Fruit fly (Drosophila melanogaster) whole organism, prepupa: ENCODE results near the gene Sry-alpha.

Experiments
- Blimp-1 ChIP-seq: fragments of 200-800 bp; sonication (Bioruptor generic); optimal IDR thresholded peaks from 3 replicates; lab custom pipeline; 2017; ENCODE audit warnings: missing biosample characterization, missing genetic modification characterization, mild to moderate bottlenecking, moderate library complexity, missing genetic modification reagents
- CG10669 ChIP-seq: fragments of 200-800 bp; sonication (Bioruptor generic); optimal IDR thresholded peaks from 3 replicates; lab custom pipeline; 2018; ENCODE audit warnings: missing biosample characterization, mild to moderate bottlenecking, missing genetic modification characterization, moderate library complexity
- CG11294 ChIP-seq: fragments of 200-800 bp; sonication (Bioruptor generic); IDR thresholded peaks from 2 replicates; pipeline ENCODE4 v1.3.6; 2022; ENCODE audit warnings: missing biosample characterization, missing genetic modification characterization
- CG11762 ChIP-seq: fragments of 200-800 bp; sonication (Bioruptor generic); optimal IDR thresholded peaks from 3 replicates; lab custom pipeline; 2016; ENCODE audit warnings: missing biosample characterization, missing genetic modification characterization; ENCODE audit not compliant: insufficient read depth
- CG11902 ChIP-seq: fragments of 200-800 bp; sonication (Bioruptor generic); optimal IDR thresholded peaks from 3 replicates; lab custom pipeline; 2016; ENCODE audit warnings: missing biosample characterization, missing genetic modification characterization
- CG15336 ChIP-seq: fragments of 200-800 bp; sonication (Bioruptor generic); IDR thresholded peaks from 2 replicates; pipeline ENCODE4 v1.3.6; 2022; ENCODE audit warnings: missing biosample characterization, missing genetic modification characterization
- CG1621 ChIP-seq: fragments of 200-800 bp; sonication (Bioruptor generic); optimal IDR thresholded peaks from 3 replicates; lab custom pipeline; 2018; ENCODE audit warnings: missing biosample characterization, mild to moderate bottlenecking, missing genetic modification characterization
- CG3032 ChIP-seq: fragments of 200-800 bp; optimal IDR thresholded peaks from 2 replicates; lab custom pipeline; 2019; ENCODE audit warnings: missing biosample characterization, mild to moderate bottlenecking, missing genetic modification characterization, moderate library complexity
- CG31627 ChIP-seq: fragments of 200-800 bp; sonication (Bioruptor generic); optimal IDR thresholded peaks from 3 replicates; lab custom pipeline; 2016; ENCODE audit warnings: missing biosample characterization, missing genetic modification characterization
- CG32006 ChIP-seq: fragments of 200-800 bp; sonication (Bioruptor generic); optimal IDR thresholded peaks from 3 replicates; lab custom pipeline; 2017; ENCODE audit warnings: missing biosample characterization, mild to moderate bottlenecking, missing genetic modification characterization
- CG34406 ChIP-seq: fragments of 200-800 bp; sonication (Bioruptor generic); optimal IDR thresholded peaks from 3 replicates; lab custom pipeline; 2016; ENCODE audit warnings: missing biosample characterization, missing genetic modification characterization
- CG3919 ChIP-seq: fragments of 200-800 bp; sonication (Bioruptor generic); optimal IDR thresholded peaks from 3 replicates; lab custom pipeline; 2016; ENCODE audit warnings: missing biosample characterization, missing genetic modification characterization
- CG4318 ChIP-seq: fragments of 200-800 bp; sonication (Bioruptor generic); optimal IDR thresholded peaks from 3 replicates; lab custom pipeline; 2017; ENCODE audit warnings: missing biosample characterization, mild to moderate bottlenecking, missing genetic modification characterization
- CG6163 ChIP-seq: fragments of 200-800 bp; sonication (Bioruptor generic); IDR thresholded peaks from 3 replicates; pipeline ENCODE4 v1.3.6; 2022; ENCODE audit warnings: missing biosample characterization, missing genetic modification characterization
- CG6276 ChIP-seq: fragments of 200-800 bp; sonication (Bioruptor generic); optimal IDR thresholded peaks from 2 replicates; lab custom pipeline; 2017; ENCODE audit warnings: missing biosample characterization, mild to moderate bottlenecking, missing genetic modification characterization
- CG6808 ChIP-seq: fragments of 200-800 bp; sonication (Bioruptor generic); optimal IDR thresholded peaks from 3 replicates; lab custom pipeline; 2017; ENCODE audit warnings: missing biosample characterization, missing genetic modification characterization, mild to moderate bottlenecking, moderate library complexity, missing genetic modification reagents
- CG6854 ChIP-seq: fragments of 200-800 bp; sonication (Bioruptor generic); optimal IDR thresholded peaks from 2 replicates; lab custom pipeline; 2017; ENCODE audit warnings: missing biosample characterization, mild to moderate bottlenecking, missing genetic modification characterization
- CG7368 ChIP-seq: fragments of 200-800 bp; sonication (Bioruptor generic); optimal IDR thresholded peaks from 3 replicates; lab custom pipeline; 2016; ENCODE audit warnings: missing biosample characterization, missing genetic modification characterization
- CG8119 ChIP-seq: fragments of 200-800 bp; sonication (Bioruptor generic); IDR thresholded peaks from 3 replicates; pipeline ENCODE4 v1.3.6; 2022; ENCODE audit warnings: missing biosample characterization, missing genetic modification characterization
- CG8319 ChIP-seq: fragments of 200-800 bp; sonication (Bioruptor generic); optimal IDR thresholded peaks from 3 replicates; lab custom pipeline; 2016; ENCODE audit warnings: missing biosample characterization, missing genetic modification characterization
- CG8632 ChIP-seq: fragments of 200-800 bp; sonication (Bioruptor generic); optimal IDR thresholded peaks from 3 replicates; lab custom pipeline; 2016; ENCODE audit warnings: missing biosample characterization, missing genetic modification characterization
- CG9139 ChIP-seq: fragments of 200-800 bp; sonication (Bioruptor generic); optimal IDR thresholded peaks from 3 replicates; lab custom pipeline; 2017; ENCODE audit warnings: missing biosample characterization, mild to moderate bottlenecking, missing genetic modification characterization
- Eip75B ChIP-seq: fragments of 200-800 bp; sonication (Bioruptor generic); optimal IDR thresholded peaks from 3 replicates; lab custom pipeline; 2016; ENCODE audit warnings: missing biosample characterization, missing genetic modification characterization
- Eip78C ChIP-seq: fragments of 200-800 bp; sonication (Bioruptor generic); peaks from one replicate; lab custom pipeline; 2016; ENCODE audit warnings: missing biosample characterization, missing genetic modification characterization
- Eip93F ChIP-seq: fragments of 200-800 bp; sonication (Bioruptor generic); optimal IDR thresholded peaks from 2 replicates; lab custom pipeline; 2016; ENCODE audit warnings: missing biosample characterization, mild to moderate bottlenecking, missing genetic modification characterization
- Ets21C ChIP-seq: fragments of 200-800 bp; sonication (Bioruptor generic); optimal IDR thresholded peaks from 3 replicates; lab custom pipeline; 2016; ENCODE audit warnings: missing biosample characterization, missing genetic modification characterization
- Ets96B ChIP-seq: fragments of 200-800 bp; optimal IDR thresholded peaks from 2 replicates; lab custom pipeline; 2019; ENCODE audit warnings: missing biosample characterization, mild to moderate bottlenecking, missing genetic modification characterization, moderate library complexity
- Gug ChIP-seq: fragments of 200-800 bp; sonication (Bioruptor generic); IDR thresholded peaks from 2 replicates; pipeline ENCODE4 v1.3.6; 2022; ENCODE audit warnings: missing biosample characterization, missing genetic modification characterization
- Hr39 ChIP-seq: fragments of 200-800 bp; sonication (Bioruptor generic); optimal IDR thresholded peaks from 2 replicates; lab custom pipeline; 2016; ENCODE audit warnings: missing biosample characterization, missing genetic modification characterization
- Lpt ChIP-seq: fragments of 200-800 bp; sonication (Bioruptor generic); optimal IDR thresholded peaks from 3 replicates; lab custom pipeline; 2016; ENCODE audit warnings: missing biosample characterization, missing genetic modification characterization
- Met ChIP-seq: fragments of 200-800 bp; sonication (Bioruptor generic); optimal IDR thresholded peaks from 3 replicates; lab custom pipeline; 2016; ENCODE audit warnings: missing biosample characterization, missing genetic modification characterization
- Sox102F ChIP-seq: fragments of 200-800 bp; sonication (Bioruptor generic); optimal IDR thresholded peaks from 2 replicates; lab custom pipeline; 2016; ENCODE audit warnings: missing biosample characterization, mild to moderate bottlenecking, missing genetic modification characterization
- Sox15 ChIP-seq: fragments of 200-800 bp; sonication (Bioruptor generic); optimal IDR thresholded peaks from 3 replicates; lab custom pipeline; 2016; ENCODE audit warnings: missing biosample characterization, missing genetic modification characterization
- acj6 ChIP-seq: fragments of 200-800 bp; sonication (Bioruptor generic); optimal IDR thresholded peaks from 3 replicates; lab custom pipeline; 2016; ENCODE audit warnings: missing biosample characterization, missing genetic modification characterization
- dac ChIP-seq: fragments of 200-800 bp; sonication (Bioruptor generic); optimal IDR thresholded peaks from 2 replicates; lab custom pipeline; 2017; ENCODE audit warnings: missing biosample characterization, mild to moderate bottlenecking, missing genetic modification characterization
- dsx ChIP-seq: fragments of 200-800 bp; optimal IDR thresholded peaks from 3 replicates; lab custom pipeline; 2019; ENCODE audit warnings: missing biosample characterization, mild to moderate bottlenecking, missing genetic modification characterization, moderate library complexity; ENCODE audit not compliant: poor library complexity, severe bottlenecking
- eg ChIP-seq: fragments of 200-800 bp; sonication (Bioruptor generic); IDR thresholded peaks from 3 replicates; pipeline ENCODE4 v1.3.6; 2022; ENCODE audit warnings: missing biosample characterization, missing genetic modification characterization
- esn ChIP-seq: fragments of 200-800 bp; sonication (Bioruptor generic); optimal IDR thresholded peaks from 2 replicates; lab custom pipeline; 2016; ENCODE audit warnings: missing biosample characterization, mild to moderate bottlenecking, missing genetic modification characterization, moderate library complexity
- fd59A ChIP-seq: fragments of 200-800 bp; sonication (Bioruptor generic); optimal IDR thresholded peaks from 2 replicates; lab custom pipeline; 2017; ENCODE audit warnings: missing biosample characterization, mild to moderate bottlenecking, missing genetic modification characterization, missing genetic modification reagents
- fkh ChIP-seq: fragments of 200-800 bp; sonication (Bioruptor generic); optimal IDR thresholded peaks from 3 replicates; lab custom pipeline; 2017; ENCODE audit warnings: missing biosample characterization, mild to moderate bottlenecking, missing genetic modification characterization, moderate library complexity
- lz ChIP-seq: fragments of 200-800 bp; sonication (Bioruptor generic); optimal IDR thresholded peaks from 3 replicates; lab custom pipeline; 2016; ENCODE audit warnings: missing biosample characterization, missing genetic modification characterization
- net ChIP-seq: fragments of 200-800 bp; sonication (Bioruptor generic); optimal IDR thresholded peaks from 3 replicates; lab custom pipeline; 2016; ENCODE audit warnings: missing biosample characterization, missing genetic modification characterization
- pdm3 ChIP-seq: fragments of 200-800 bp; sonication (Bioruptor generic); optimal IDR thresholded peaks from 3 replicates; lab custom pipeline; 2016; ENCODE audit warnings: missing biosample characterization, missing genetic modification characterization
- salr ChIP-seq, 2 experiments: fragments of 200-800 bp; sonication (Bioruptor generic); optimal IDR thresholded peaks; 3 replicates each; lab custom pipeline; 2016 to 2018; ENCODE audit warnings: missing biosample characterization in 2 of 2, missing genetic modification characterization in 2 of 2, mild to moderate bottlenecking in 1 of 2
- spab ChIP-seq: fragments of 200-800 bp; sonication (Bioruptor generic); optimal IDR thresholded peaks from 2 replicates; lab custom pipeline; 2017; ENCODE audit warnings: missing biosample characterization, mild to moderate bottlenecking, missing genetic modification characterization, missing genetic modification reagents
- ss ChIP-seq, 2 experiments: fragments of 200-800 bp; sonication (Bioruptor generic); optimal IDR thresholded peaks; 2 replicates in 1 of 2; 3 replicates in 1 of 2; lab custom pipeline; 2017 to 2018; ENCODE audit warnings: mild to moderate bottlenecking in 2 of 2, missing biosample characterization in 2 of 2, missing genetic modification characterization in 2 of 2, moderate library complexity in 1 of 2
- svp ChIP-seq: fragments of 200-800 bp; sonication (Bioruptor generic); peaks from one replicate; lab custom pipeline; 2016; ENCODE audit warnings: missing biosample characterization, missing genetic modification characterization
- topi ChIP-seq: fragments of 200-800 bp; sonication (Bioruptor generic); optimal IDR thresholded peaks from 3 replicates; lab custom pipeline; 2016; ENCODE audit warnings: missing biosample characterization, missing genetic modification characterization

Sry-alpha gene

DNA sequence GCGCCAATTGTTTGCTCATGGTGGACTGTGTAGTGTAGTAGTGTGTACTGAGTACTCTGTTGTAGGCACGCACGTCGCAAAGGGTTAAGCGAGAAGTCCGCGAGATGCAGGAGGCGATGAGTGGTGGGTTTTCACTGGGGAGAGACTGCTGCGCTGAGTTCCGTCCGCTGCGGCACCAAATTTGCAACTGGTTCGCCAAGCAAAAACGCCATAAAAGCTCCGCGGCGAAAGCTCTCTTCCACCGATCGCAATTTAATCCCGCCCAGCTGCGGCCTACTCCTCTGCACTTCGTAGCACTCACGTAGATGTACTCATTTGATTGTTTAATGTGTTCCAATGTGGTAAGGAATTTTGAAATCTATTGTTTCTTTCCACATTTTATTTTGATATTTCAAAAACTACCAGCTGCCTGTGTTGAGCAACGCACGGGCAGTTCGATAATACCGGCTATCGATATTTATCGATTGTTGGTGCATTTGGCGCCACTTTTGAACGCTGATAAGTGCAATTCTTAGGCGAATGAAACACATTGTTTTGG is 24.5 kb upstream of the Sry-alpha start, which contains the start of gene CG7920 (continued):
- TF ChIP-seq CG31627 (GFP tag; lab: Kevin White, UChicago), result peak; percentile 10
- TF ChIP-seq Ets21C (GFP tag; lab: Kevin White, UChicago), result no peak
- peak; percentile 61 for TF ChIP-seq CG1621
- no peak for TF ChIP-seq CG11902 (GFP tag; lab: Kevin White, UChicago)
- no peak for TF ChIP-seq Sox15 (GFP tag; lab: Kevin White, UChicago)
- no peak for TF ChIP-seq Eip93F
- TF ChIP-seq Blimp-1 (GFP tag; lab: Kevin White, UChicago), result no peak
- peak; percentile 7 for TF ChIP-seq CG34406
- peak; percentile 46; the same call in 1 of the 2 replicates for TF ChIP-seq CG15336
- TF ChIP-seq esn (GFP tag; lab: Kevin White, UChicago), result peak; percentile 50

DNA sequence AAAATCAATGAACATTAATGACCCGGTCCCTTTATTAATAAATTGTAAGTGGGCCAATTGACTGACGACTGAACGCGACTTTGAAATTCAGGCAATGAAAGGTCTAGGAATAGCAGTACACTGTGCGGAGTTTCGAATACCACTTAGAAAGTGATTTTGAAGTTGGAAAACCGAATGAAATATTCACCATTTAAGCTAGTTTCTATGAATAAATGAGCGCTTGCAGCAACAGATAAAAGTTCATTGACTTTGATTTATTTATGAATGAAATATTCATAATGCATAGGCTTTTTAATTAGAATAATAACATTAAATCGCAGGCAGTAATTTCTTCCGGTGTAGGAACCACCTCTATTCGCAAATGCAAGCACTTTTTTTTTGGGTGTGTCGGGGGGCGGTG is 18.5 kb upstream of the Sry-alpha start:
- TF ChIP-seq CG4318 (GFP tag; lab: Kevin White, UChicago) (no peak), CG6808 (GFP tag; lab: Kevin White, UChicago) (no peak), net (peak; percentile 33), Eip93F (no peak), Ets21C (GFP tag; lab: Kevin White, UChicago) (no peak), CG11762 (no peak), CG34406 (peak; percentile 17), ss (GFP tag; optimal IDR thresholded peaks at IDR 0.05; lab: Kevin White, UChicago) (peak in 1 of 2 experiments; percentile 18), Blimp-1 (GFP tag; lab: Kevin White, UChicago) (no peak), pdm3 (GFP tag; lab: Kevin White, UChicago) (no peak), CG6276 (GFP tag; lab: Kevin White, UChicago) (peak; percentile 56), CG15336 (peak; percentile 72), CG10669 (GFP tag; lab: Kevin White, UChicago) (peak; percentile 9), CG32006 (GFP tag; lab: Kevin White, UChicago) (peak; percentile 62), CG3919 (GFP tag; lab: Kevin White, UChicago) (peak; percentile 31), Hr39 (peak; percentile 8), CG8632 (GFP tag; lab: Kevin White, UChicago) (no peak), CG6163 (GFP tag; lab: Robert Waterston, UW) (peak; percentile 74; the same call in 2 of the 3 replicates), dsx (GFP tag; lab: Kevin White, UChicago) (no peak), Eip78C (GFP tag; lab: Kevin White, UChicago) (peak; percentile 69), topi (GFP tag; lab: Kevin White, UChicago) (peak; percentile 12), CG8319 (GFP tag; lab: Kevin White, UChicago) (no peak), CG31627 (GFP tag; lab: Kevin White, UChicago) (no peak), fd59A (peak; percentile 25), Met (peak; percentile 31), CG6854 (no peak), salr (GFP tag; optimal IDR thresholded peaks at IDR 0.05; lab: Kevin White, UChicago) (no peak), Sox15 (GFP tag; lab: Kevin White, UChicago) (no peak), CG9139 (GFP tag; lab: Kevin White, UChicago) (no peak), fkh (GFP tag; lab: Kevin White, UChicago) (no peak), CG3032 (tag; lab: Kevin White, UChicago) (peak; percentile 23), Gug (GFP tag; lab: Robert Waterston, UW) (peak; percentile 50; the same call in 1 of the 2 replicates), lz (GFP tag; lab: Kevin White, UChicago) (peak; percentile 11), Ets96B (no peak), svp (GFP tag; lab: Kevin White, UChicago) (peak; percentile 52), Lpt (GFP tag; lab: Kevin White, UChicago) (no peak), Eip75B (GFP tag; lab: Kevin White, UChicago) (no peak), CG7368 (GFP tag; lab: Kevin White, UChicago) (no peak), Sox102F (GFP tag; lab: Kevin White, UChicago) (peak; percentile 24), dac (peak; percentile 13), spab (GFP tag; lab: Kevin White, UChicago) (no peak), CG1621 (no peak), eg (peak; percentile 86), CG8119 (GFP tag; lab: Robert Waterston, UW) (peak; percentile 52), CG11294 (GFP tag; lab: Robert Waterston, UW) (peak; percentile 12; the same call in 1 of the 2 replicates), acj6 (peak; percentile 9)
